Fruit fly (Drosophila melanogaster) whole organism, embryonic: ENCODE data around the gene nol.

Experiments
- CG10959 ChIP-seq: fragments of 200-800 bp; sonication (Bioruptor generic); IDR thresholded peaks from 2 replicates; pipeline ENCODE4 v1.3.6; 2022; ENCODE audit warnings: missing biosample characterization, missing genetic modification characterization
- CG18619 ChIP-seq: fragments of 200-800 bp; sonication (Bioruptor generic); optimal IDR thresholded peaks from 3 replicates; lab custom pipeline; 2017; ENCODE audit warnings: missing biosample characterization, mild to moderate bottlenecking, missing genetic modification characterization
- CG31441 ChIP-seq: fragments of 200-800 bp; sonication (Bioruptor generic); IDR thresholded peaks from 2 replicates; pipeline ENCODE4 v1.3.6; 2022; ENCODE audit warnings: missing biosample characterization, missing genetic modification characterization
- CG6854 ChIP-seq: fragments of 200-800 bp; sonication (Bioruptor generic); optimal IDR thresholded peaks from 3 replicates; lab custom pipeline; 2017; ENCODE audit warnings: missing biosample characterization, mild to moderate bottlenecking, missing genetic modification characterization
- CG9876 ChIP-seq: fragments of 200-800 bp; sonication (Bioruptor generic); optimal IDR thresholded peaks from 2 replicates; lab custom pipeline; 2016; ENCODE audit warnings: missing biosample characterization, missing genetic modification characterization
- H2.0 ChIP-seq: fragments of 200-800 bp; sonication (Bioruptor generic); IDR thresholded peaks from 2 replicates; pipeline ENCODE4 v1.3.6; 2022; ENCODE audit warnings: missing biosample characterization, missing genetic modification characterization
- Neu2 ChIP-seq: fragments of 200-800 bp; sonication (Bioruptor generic); optimal IDR thresholded peaks from 3 replicates; lab custom pipeline; 2016; ENCODE audit warnings: missing biosample characterization, missing genetic modification characterization, borderline replicate concordance
- croc ChIP-seq: fragments of 200-800 bp; sonication (Bioruptor generic); conservative IDR thresholded peaks from 3 replicates; pipeline ENCODE4 v1.3.6; 2022; ENCODE audit warnings: missing biosample characterization, missing genetic modification characterization
- hth ChIP-seq: fragments of >200 bp; optimal IDR thresholded peaks from 2 replicates; lab custom pipeline; 2017; ENCODE audit warnings: inconsistent platforms

dm6 chr3L:11084557-11085231, 45.9 kb upstream of the nol start:
- TF ChIP-seq hth (lab: Kevin White, UChicago) (no peak), H2.0 (peak; percentile 97), CG31441 (GFP tag; lab: Robert Waterston, UW) (peak; percentile 97), Neu2 (GFP tag; lab: Kevin White, UChicago) (peak; percentile 86), croc (GFP tag; lab: Robert Waterston, UW) (peak; percentile 94), CG18619 (GFP tag; lab: Kevin White, UChicago) (peak; percentile 93), CG6854 (peak; percentile 84), CG10959 (GFP tag; lab: Robert Waterston, UW) (peak; percentile 95), CG9876 (GFP tag; lab: Kevin White, UChicago) (peak; percentile 89)
